Worm (Caenorhabditis elegans): ENCODE results near the gene F45F2.11.

- TF ChIP-seq ces-1 (GFP tag; optimal IDR thresholded peaks at IDR 0.05) (no peak), ztf-11 (tag; optimal IDR thresholded peaks at IDR 0.05) (no peak)
These were observed 13.2 kb upstream of the F45F2.11 start for ce11 chrV:8533916-8534315.

Measured in whole organism, mixed stage, embryonic.